Worm (Caenorhabditis elegans): ENCODE results near the gene nhr-40.

nhr-40 gene

DNA sequence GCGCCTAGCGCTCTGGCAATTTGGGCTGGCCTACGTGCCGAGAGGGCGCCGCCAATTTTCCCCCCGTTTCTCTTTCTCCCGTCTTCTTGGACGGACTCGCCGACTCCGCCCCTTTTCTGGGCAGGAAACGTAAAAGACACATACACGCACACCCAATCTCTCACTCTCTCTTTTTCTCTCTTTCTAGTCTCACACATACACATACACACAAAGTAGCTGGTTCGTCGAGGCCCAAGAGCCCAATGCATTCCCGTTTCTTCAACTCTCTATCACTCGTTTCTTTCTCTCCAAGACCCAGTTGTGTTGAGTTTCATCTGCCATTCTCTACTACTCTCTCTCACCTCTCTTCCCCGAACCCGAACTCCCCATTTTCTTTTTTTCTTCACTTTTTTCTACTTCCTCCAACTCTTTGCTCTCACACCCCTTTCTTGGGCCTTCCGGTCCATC is 5.1 kb downstream of the nhr-40 start:
- no peak for TF ChIP-seq dao-5 (tag; optimal IDR thresholded peaks at IDR 0.05)
- peak; percentile 79 for TF ChIP-seq him-1 (tag; optimal IDR thresholded peaks at IDR 0.05)

- no peak for TF ChIP-seq dao-5 (tag; optimal IDR thresholded peaks at IDR 0.05)
- TF ChIP-seq W03F9.2 (tag; optimal IDR thresholded peaks at IDR 0.05), result no peak
- no peak for TF ChIP-seq him-1 (tag; optimal IDR thresholded peaks at IDR 0.05)
These were observed 7.4 kb downstream of the nhr-40 start for ce11 chrX:2601025-2601705.

ce11 chrX:2604358-2605016 is 10.7 kb downstream of the nhr-40 start:
- TF ChIP-seq W03F9.2 (tag; optimal IDR thresholded peaks at IDR 0.05) (no peak), him-1 (tag; optimal IDR thresholded peaks at IDR 0.05) (peak; percentile 62)

DNA sequence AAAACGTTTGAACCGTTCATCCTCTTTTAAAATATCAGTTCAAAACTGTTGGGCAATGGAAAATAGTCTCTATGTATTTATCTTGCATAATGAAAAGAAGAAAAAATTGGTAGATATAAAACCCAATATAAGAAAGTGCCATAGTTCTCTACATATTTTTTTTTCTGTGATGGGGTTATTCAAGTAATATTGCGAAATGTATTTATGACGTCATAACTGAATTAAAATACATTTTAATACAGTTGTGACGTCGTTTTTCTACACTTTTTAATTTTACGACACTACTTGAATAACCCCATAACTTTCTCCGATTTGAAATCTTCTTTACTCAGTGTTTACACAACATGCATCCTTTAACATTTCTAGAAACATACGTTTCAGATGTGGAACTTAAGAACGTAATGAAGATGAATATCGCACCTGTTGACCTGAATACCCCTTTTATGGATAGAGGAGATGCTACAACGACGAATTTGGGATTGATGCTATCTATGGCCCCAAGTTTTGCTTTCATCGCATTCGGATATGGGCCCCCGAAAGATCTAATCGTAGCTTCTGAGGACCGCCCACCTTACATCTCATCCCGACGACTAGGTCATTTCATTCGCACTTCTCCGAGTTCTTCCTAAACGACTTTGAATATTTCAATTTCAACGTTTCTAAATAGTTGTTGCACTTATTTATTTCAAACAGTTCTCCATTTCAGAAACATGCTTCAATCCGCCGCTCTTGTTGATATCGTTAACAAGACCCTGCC is 13.9 kb downstream of the nhr-40 start, which contains the start of gene T03G6.1:
TSS of gene T03G6.1 (plus strand) at position 707 of the 757 bp plus-strand sequence.
- no peak for TF ChIP-seq him-1 (tag; optimal IDR thresholded peaks at IDR 0.05)

DNA sequence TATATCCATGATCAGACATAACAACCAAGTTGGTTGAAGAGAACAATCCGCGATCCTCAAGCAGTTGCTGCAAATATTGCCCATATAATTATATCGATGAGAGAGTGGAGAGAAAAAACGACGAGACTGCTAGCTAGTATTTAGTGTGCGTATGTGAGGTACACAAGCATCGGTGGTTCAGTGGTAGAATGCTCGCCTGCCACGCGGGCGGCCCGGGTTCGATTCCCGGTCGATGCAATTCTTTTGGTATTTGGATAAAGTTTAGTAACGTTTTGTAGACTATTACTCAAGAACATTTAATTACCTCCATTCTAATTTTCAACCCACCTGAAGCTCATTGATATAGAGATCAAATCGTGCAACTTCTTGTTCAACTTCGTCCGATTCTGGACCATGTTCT is 19.3 kb downstream of the nhr-40 start:
- peak; percentile 56 for TF ChIP-seq him-1 (tag; optimal IDR thresholded peaks at IDR 0.05)
- peak; percentile 45 for TF ChIP-seq W03F9.2 (tag; optimal IDR thresholded peaks at IDR 0.05)
- peak; percentile 84 for TF ChIP-seq dao-5 (tag; optimal IDR thresholded peaks at IDR 0.05)

DNA sequence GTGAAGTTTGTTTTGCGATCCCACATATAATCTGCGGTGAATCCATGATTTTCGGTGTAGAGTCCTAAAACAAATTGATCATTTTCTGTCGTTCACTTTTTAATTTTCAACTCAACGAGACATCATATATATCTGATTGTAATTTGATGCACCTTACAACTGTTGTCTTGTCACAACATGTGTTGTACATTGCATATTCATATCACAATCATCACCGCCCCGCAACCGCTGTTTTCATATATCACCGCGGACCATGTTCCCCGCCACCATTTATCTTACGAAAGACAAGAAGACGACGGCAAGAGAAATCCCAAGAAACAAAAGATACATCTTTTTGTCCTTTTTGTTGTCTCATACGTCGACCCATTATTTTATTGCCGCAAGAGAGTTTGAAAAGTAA is 20.4 kb downstream of the nhr-40 start:
- no peak for TF ChIP-seq dao-5 (tag; optimal IDR thresholded peaks at IDR 0.05)
- TF ChIP-seq W03F9.2 (tag; optimal IDR thresholded peaks at IDR 0.05), result no peak
- TF ChIP-seq him-1 (tag; optimal IDR thresholded peaks at IDR 0.05), result no peak

DNA sequence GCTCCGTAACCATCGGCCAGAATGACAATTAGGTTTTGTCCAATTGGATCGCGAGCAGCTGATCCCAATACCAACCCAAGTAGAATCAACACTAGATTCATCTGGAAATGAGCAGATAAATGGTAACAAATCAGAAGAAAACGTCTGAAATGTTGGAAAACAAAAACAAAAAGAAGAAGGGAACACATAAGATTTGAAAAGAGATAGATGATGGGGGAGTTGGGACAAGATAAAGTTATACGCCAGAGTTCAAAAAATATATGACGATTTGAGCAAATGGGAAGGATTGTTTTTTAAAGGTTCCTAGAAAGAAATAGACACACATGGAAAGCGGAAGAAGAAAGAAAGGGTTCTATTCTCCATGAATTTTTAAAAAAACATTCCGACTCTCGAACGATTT is 21.8 kb downstream of the nhr-40 start, which contains the start of gene T03G6.3:
TSS of gene T03G6.3 (minus strand) at position 101 of the 400 bp plus-strand sequence.
- no peak for TF ChIP-seq dao-5 (tag; optimal IDR thresholded peaks at IDR 0.05)
- no peak for TF ChIP-seq him-1 (tag; optimal IDR thresholded peaks at IDR 0.05)

ce11 chrX:2620280-2620679 is 26.5 kb downstream of the nhr-40 start:
- TF ChIP-seq him-1 (tag; optimal IDR thresholded peaks at IDR 0.05) (no peak), W03F9.2 (tag; optimal IDR thresholded peaks at IDR 0.05) (no peak), dao-5 (tag; optimal IDR thresholded peaks at IDR 0.05) (no peak)

DNA sequence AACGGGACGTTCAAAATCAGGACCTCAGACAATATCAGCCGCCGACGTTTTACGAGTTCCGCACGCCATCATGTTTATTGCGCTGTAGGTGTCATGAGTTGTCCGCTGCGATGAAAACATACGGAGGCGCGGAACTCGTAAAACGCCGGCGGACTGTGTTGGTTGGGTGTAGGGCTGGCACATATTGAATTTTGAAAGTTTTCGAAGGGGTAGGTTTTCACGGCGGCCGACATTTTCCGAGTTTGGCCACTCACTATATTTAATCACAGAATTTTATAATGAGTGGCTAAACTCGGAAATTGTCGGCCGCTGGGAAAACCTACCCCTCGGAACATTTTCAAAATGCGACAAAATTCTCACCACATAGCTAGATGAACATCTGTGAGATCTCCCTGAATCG is 32.4 kb downstream of the nhr-40 start:
- TF ChIP-seq dao-5 (tag; optimal IDR thresholded peaks at IDR 0.05), result no peak
- no peak for TF ChIP-seq W03F9.2 (tag; optimal IDR thresholded peaks at IDR 0.05)
- no peak for TF ChIP-seq him-1 (tag; optimal IDR thresholded peaks at IDR 0.05)

DNA sequence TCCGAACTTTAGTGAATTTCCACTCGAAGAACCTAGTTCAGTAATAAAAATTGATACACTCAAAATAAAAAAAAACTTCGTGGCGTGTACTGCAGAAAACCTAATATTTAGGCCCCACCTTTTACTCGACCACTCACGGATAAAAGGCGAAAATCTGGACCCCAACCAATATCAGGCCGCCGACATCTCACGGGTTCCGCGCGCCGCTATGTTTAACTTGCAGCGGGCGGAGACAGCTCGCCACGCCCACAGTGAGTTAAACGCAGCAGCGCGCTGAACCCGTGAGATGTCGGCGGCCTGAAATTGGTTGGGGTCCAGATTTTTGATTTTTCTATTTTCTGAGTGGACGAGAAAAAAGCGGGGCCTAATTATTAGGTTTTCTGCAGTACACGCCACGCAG is 39.1 kb downstream of the nhr-40 start:
- TF ChIP-seq W03F9.2 (tag; optimal IDR thresholded peaks at IDR 0.05) (no peak), him-1 (tag; optimal IDR thresholded peaks at IDR 0.05) (no peak), dao-5 (tag; optimal IDR thresholded peaks at IDR 0.05) (no peak)

ce11 chrX:2640556-2640955 is 46.8 kb downstream of the nhr-40 start:
- TF ChIP-seq dao-5 (tag; optimal IDR thresholded peaks at IDR 0.05), result no peak
- no peak for TF ChIP-seq W03F9.2 (tag; optimal IDR thresholded peaks at IDR 0.05)
- no peak for TF ChIP-seq him-1 (tag; optimal IDR thresholded peaks at IDR 0.05)

ce11 chrX:2641094-2641493 is 47.3 kb downstream of the nhr-40 start:
- TF ChIP-seq dao-5 (tag; optimal IDR thresholded peaks at IDR 0.05) (no peak), W03F9.2 (tag; optimal IDR thresholded peaks at IDR 0.05) (no peak), him-1 (tag; optimal IDR thresholded peaks at IDR 0.05) (no peak)

ce11 chrX:2654334-2654733 is 60.5 kb downstream of the nhr-40 start:
- TF ChIP-seq him-1 (tag; optimal IDR thresholded peaks at IDR 0.05) (no peak), dao-5 (tag; optimal IDR thresholded peaks at IDR 0.05) (no peak), W03F9.2 (tag; optimal IDR thresholded peaks at IDR 0.05) (no peak)

Data from whole organism, L4/young adult.